Worm (Caenorhabditis elegans) whole organism, L1 larva: Measurements from ENCODE around the gene ddl-2.
A peak's percentile ranks its signal among the peaks of the same experiment; 100 is the strongest.

ENCODE experiments used
- Y116A8C.19 ChIP-seq: sonication (generic microtip); optimal IDR thresholded peaks from 2 replicates; lab custom pipeline; 2016; ENCODE audit warnings: missing compliant biosample characterization, missing genetic modification characterization, borderline replicate concordance
- ama-1 ChIP-seq: fragments of 150-350 bp; optimal IDR thresholded peaks from 2 replicates; lab custom pipeline; 2014
- blmp-1 ChIP-seq: fragments of 150-350 bp; optimal IDR thresholded peaks from 2 replicates; lab custom pipeline; 2014; ENCODE audit warnings: missing biosample characterization, missing genetic modification characterization
- ceh-63 ChIP-seq: fragments of 200-800 bp; sonication (Bioruptor generic); optimal IDR thresholded peaks from 2 replicates; lab custom pipeline; 2018; ENCODE audit warnings: mild to moderate bottlenecking, missing genetic modification characterization, missing compliant biosample characterization
- ceh-8 ChIP-seq: fragments of 200-800 bp; sonication (Bioruptor generic); optimal IDR thresholded peaks from 2 replicates; lab custom pipeline; 2018; ENCODE audit warnings: mild to moderate bottlenecking, missing genetic modification characterization, moderate library complexity, missing compliant biosample characterization
- ces-1 ChIP-seq: fragments of 150-350 bp; optimal IDR thresholded peaks from 2 replicates; lab custom pipeline; 2014; ENCODE audit warnings: missing biosample characterization, missing genetic modification reagents, missing genetic modification characterization
- dpl-1 ChIP-seq, 3 experiments: fragments of 150-350 bp in 2 of 3; sonication (generic microtip) in 1 of 3; optimal IDR thresholded peaks; 2 replicates each; lab custom pipeline; 2014 to 2017; ENCODE audit warnings: missing biosample characterization in 3 of 3, missing genetic modification characterization in 3 of 3, missing genetic modification reagents in 3 of 3
- dsc-1 ChIP-seq: sonication (generic microtip); optimal IDR thresholded peaks from 2 replicates; lab custom pipeline; 2016; ENCODE audit warnings: mild to moderate bottlenecking, missing genetic modification characterization, missing compliant biosample characterization
- efl-1 ChIP-seq, 4 experiments: fragments of 150-350 bp; optimal IDR thresholded peaks in 3 of 4; peaks in 1 of 4; 1 replicate in 1 of 4; 2 replicates in 3 of 4; lab custom pipeline; 2014; ENCODE audit warnings: missing biosample characterization in 2 of 4, missing genetic modification characterization in 2 of 4, missing genetic modification reagents in 2 of 4
- egl-13 ChIP-seq: sonication (generic microtip); optimal IDR thresholded peaks from 2 replicates; lab custom pipeline; 2016; ENCODE audit warnings: missing genotype, missing genetic modification reagents, missing genetic modification characterization, missing compliant biosample characterization
- elt-2 ChIP-seq: sonication (generic microtip); optimal IDR thresholded peaks from 2 replicates; lab custom pipeline; 2016; ENCODE audit warnings: missing genetic modification characterization, mild to moderate bottlenecking, inconsistent platforms, missing compliant biosample characterization, missing genetic modification reagents
- fkh-10 ChIP-seq: sonication (generic microtip); optimal IDR thresholded peaks from 2 replicates; lab custom pipeline; 2017; ENCODE audit warnings: missing biosample characterization, missing genetic modification reagents, missing genetic modification characterization
- fkh-4 ChIP-seq: sonication (generic microtip); optimal IDR thresholded peaks from 2 replicates; lab custom pipeline; 2016; ENCODE audit warnings: missing compliant biosample characterization, missing genetic modification characterization, borderline replicate concordance
- fkh-8 ChIP-seq: sonication (generic microtip); optimal IDR thresholded peaks from 2 replicates; lab custom pipeline; 2016; ENCODE audit warnings: mild to moderate bottlenecking, missing genetic modification characterization, missing compliant biosample characterization
- grh-1 ChIP-seq: fragments of 200-800 bp; sonication (Bioruptor generic); IDR thresholded peaks from 2 replicates; pipeline ENCODE4 v1.3.6; 2022; ENCODE audit warnings: missing genetic modification reagents, missing genetic modification characterization, missing compliant biosample characterization
- hlh-17 ChIP-seq: fragments of 200-800 bp; sonication (Bioruptor generic); optimal IDR thresholded peaks from 2 replicates; lab custom pipeline; 2018; ENCODE audit warnings: missing genetic modification characterization, mild to moderate bottlenecking, missing compliant biosample characterization, moderate library complexity, borderline replicate concordance
- irx-1 ChIP-seq: sonication (generic microtip); optimal IDR thresholded peaks from 2 replicates; lab custom pipeline; 2016; ENCODE audit warnings: missing genetic modification characterization, missing compliant biosample characterization
- jun-1 ChIP-seq: fragments of 150-350 bp; optimal IDR thresholded peaks from 2 replicates; lab custom pipeline; 2014; ENCODE audit warnings: missing biosample characterization, missing genetic modification reagents, missing genetic modification characterization
- lin-39 ChIP-seq: fragments of 150-350 bp; optimal IDR thresholded peaks from 2 replicates; lab custom pipeline; 2014; ENCODE audit warnings: missing biosample characterization, missing genetic modification reagents, missing genetic modification characterization
- lir-3 ChIP-seq: sonication (generic microtip); optimal IDR thresholded peaks from 2 replicates; lab custom pipeline; 2016; ENCODE audit warnings: mild to moderate bottlenecking, missing genetic modification characterization, moderate library complexity, missing compliant biosample characterization; ENCODE audit not compliant: poor library complexity
- nhr-12 ChIP-seq: sonication (generic microtip); optimal IDR thresholded peaks from 2 replicates; lab custom pipeline; 2017; ENCODE audit warnings: missing biosample characterization, missing genetic modification characterization
- nhr-19 ChIP-seq: fragments of 200-800 bp; sonication (Bioruptor generic); conservative IDR thresholded peaks from 2 replicates; pipeline ENCODE4 v1.3.6; 2022; ENCODE audit warnings: missing genetic modification characterization, missing compliant biosample characterization
- nhr-237 ChIP-seq: fragments of 150-350 bp; optimal IDR thresholded peaks from 2 replicates; lab custom pipeline; 2014; ENCODE audit warnings: missing biosample characterization, missing genetic modification characterization
- nhr-28 ChIP-seq: fragments of 150-350 bp; optimal IDR thresholded peaks from 2 replicates; lab custom pipeline; 2014; ENCODE audit warnings: missing biosample characterization, missing genetic modification characterization
- nhr-76 ChIP-seq: sonication (generic microtip); optimal IDR thresholded peaks from 2 replicates; lab custom pipeline; 2017; ENCODE audit warnings: missing biosample characterization, missing genetic modification characterization
- rnt-1 ChIP-seq: sonication (generic microtip); optimal IDR thresholded peaks from 2 replicates; lab custom pipeline; 2016; ENCODE audit warnings: mild to moderate bottlenecking, missing genetic modification characterization, moderate library complexity, missing compliant biosample characterization
- skn-1 ChIP-seq: fragments of 150-350 bp; optimal IDR thresholded peaks from 2 replicates; lab custom pipeline; 2014; ENCODE audit warnings: missing biosample characterization, missing genetic modification characterization
- snu-23 ChIP-seq: sonication (generic microtip); optimal IDR thresholded peaks from 2 replicates; lab custom pipeline; 2016; ENCODE audit warnings: missing genetic modification characterization, missing compliant biosample characterization
- sox-4 ChIP-seq: sonication (generic microtip); optimal IDR thresholded peaks from 2 replicates; lab custom pipeline; 2016; ENCODE audit warnings: missing genetic modification characterization, missing compliant biosample characterization
- sptf-1 ChIP-seq: fragments of 150-350 bp; optimal IDR thresholded peaks from 2 replicates; lab custom pipeline; 2014; ENCODE audit warnings: missing biosample characterization, missing genetic modification characterization
- swsn-7 ChIP-seq: sonication (generic microtip); optimal IDR thresholded peaks from 2 replicates; lab custom pipeline; 2016; ENCODE audit warnings: missing genetic modification characterization, missing compliant biosample characterization
- tbx-2 ChIP-seq: sonication (generic microtip); optimal IDR thresholded peaks from 2 replicates; lab custom pipeline; 2016; ENCODE audit warnings: missing genetic modification characterization, missing compliant biosample characterization
- unc-30 ChIP-seq: sonication (generic microtip); optimal IDR thresholded peaks from 2 replicates; lab custom pipeline; 2017; ENCODE audit warnings: missing biosample characterization, missing genetic modification characterization
- unc-98 ChIP-seq: fragments of 200-800 bp; sonication (Bioruptor generic); IDR thresholded peaks from 2 replicates; pipeline ENCODE4 v1.3.6; 2022; ENCODE audit warnings: missing genetic modification characterization, missing compliant biosample characterization
- zip-4 ChIP-seq: fragments of 200-800 bp; sonication (Bioruptor generic); optimal IDR thresholded peaks from 2 replicates; lab custom pipeline; 2018; ENCODE audit warnings: mild to moderate bottlenecking, missing genetic modification characterization, moderate library complexity, missing compliant biosample characterization

The ddl-2 gene

ce11 chrII:13575018-13575948 lies 27.8 kb upstream of the ddl-2 start, which contains the start of the genes mrpl-37 and lin-38 (continued):
- TF ChIP-seq jun-1 (tag; lab: Kevin White, UChicago), result peak; percentile 28
- peak; percentile 78 for TF ChIP-seq snu-23 (GFP tag; lab: Kevin White, UChicago)
- peak; percentile 75 for TF ChIP-seq fkh-8 (tag; lab: Kevin White, UChicago)
- peak; percentile 75 to 87 for TF ChIP-seq efl-1 (optimal IDR thresholded peaks at IDR 0.05; lab: Kevin White, UChicago)
- peak; percentile 75 to 95 for TF ChIP-seq efl-1 (GFP tag; optimal IDR thresholded peaks at IDR 0.05 in 1 of 2; lab: Kevin White, UChicago)

ce11 chrII:13574395-13574794 lies 26.9 kb upstream of the ddl-2 start:
- TF ChIP-seq efl-1 (optimal IDR thresholded peaks at IDR 0.05; lab: Kevin White, UChicago) (no peak), efl-1 (GFP tag; optimal IDR thresholded peaks at IDR 0.05 in 1 of 2; lab: Kevin White, UChicago) (peak in 1 of 2 experiments; percentile 64), unc-30 (no peak)

ce11 chrII:13567871-13568270 lies 20.4 kb upstream of the ddl-2 start, which contains the start of gene Y48E1B.3:
Y48E1B.3 (minus strand) TSS chrII:13567971.
- TF ChIP-seq ceh-63, result no peak
- TF ChIP-seq nhr-237 (tag; lab: Kevin White, UChicago), result no peak
- no peak for TF ChIP-seq unc-98
- TF ChIP-seq swsn-7 (tag; lab: Kevin White, UChicago), result no peak
- no peak for TF ChIP-seq fkh-10
- no peak for TF ChIP-seq elt-2 (tag; lab: Kevin White, UChicago)
- TF ChIP-seq hlh-17, result no peak
- no peak for TF ChIP-seq efl-1 (optimal IDR thresholded peaks at IDR 0.05; lab: Kevin White, UChicago)
- TF ChIP-seq efl-1 (GFP tag; optimal IDR thresholded peaks at IDR 0.05 in 1 of 2; lab: Kevin White, UChicago), result no peak
- TF ChIP-seq Y116A8C.19 (tag; lab: Kevin White, UChicago), result no peak
- TF ChIP-seq blmp-1 (tag; lab: Kevin White, UChicago), result no peak
- TF ChIP-seq jun-1 (tag; lab: Kevin White, UChicago), result no peak

- TF ChIP-seq nhr-237 (tag; lab: Kevin White, UChicago) (no peak), fkh-4 (tag; lab: Kevin White, UChicago) (no peak), unc-98 (no peak), nhr-76 (tag; lab: Kevin White, UChicago) (no peak), tbx-2 (tag; lab: Kevin White, UChicago) (no peak), nhr-19 (GFP tag; lab: Robert Waterston, UW) (no peak)
Observed at ce11 chrII:13560553-13560952, 13.1 kb upstream of the ddl-2 start.

- TF ChIP-seq nhr-76 (tag; lab: Kevin White, UChicago) (no peak), nhr-12 (tag; lab: Kevin White, UChicago) (no peak), lin-39 (tag; lab: Kevin White, UChicago) (no peak), ceh-8 (peak; percentile 21), ama-1 (lab: Kevin White, UChicago) (no peak)
Observed at ce11 chrII:13542991-13543390, 4.5 kb downstream of the ddl-2 start.

- TF ChIP-seq dsc-1 (tag; lab: Kevin White, UChicago) (no peak), nhr-28 (no peak), efl-1 (optimal IDR thresholded peaks at IDR 0.05; lab: Kevin White, UChicago) (no peak), efl-1 (GFP tag; optimal IDR thresholded peaks at IDR 0.05 in 1 of 2; lab: Kevin White, UChicago) (peak in 1 of 2 experiments; percentile 53)
Observed at ce11 chrII:13540956-13541355, 6.5 kb downstream of the ddl-2 start, which contains the start of the genes noa-1 and Y48E1B.17. noa-1 (minus strand) TSS chrII:13541056. Y48E1B.17 (minus strand) TSS chrII:13541084.

- TF ChIP-seq egl-13 (tag; lab: Kevin White, UChicago) (no peak), grh-1 (no peak), dpl-1 (GFP tag; optimal IDR thresholded peaks at IDR 0.05; lab: Kevin White, UChicago) (no peak), hlh-17 (no peak), nhr-19 (GFP tag; lab: Robert Waterston, UW) (no peak), skn-1 (tag; lab: Kevin White, UChicago) (no peak), irx-1 (no peak), sptf-1 (tag; lab: Kevin White, UChicago) (no peak), zip-4 (GFP tag; lab: Kevin White, UChicago) (no peak), lir-3 (tag; lab: Kevin White, UChicago) (no peak), nhr-237 (tag; lab: Kevin White, UChicago) (no peak), rnt-1 (no peak), sox-4 (tag; lab: Kevin White, UChicago) (no peak), ces-1 (GFP tag; lab: Kevin White, UChicago) (no peak)
Observed at ce11 chrII:13531118-13531517, 16.3 kb downstream of the ddl-2 start, which contains the start of gene snx-14. snx-14 (minus strand) TSS chrII:13531218.
